Worm (Caenorhabditis elegans) whole organism, L4 larva: Measurements from ENCODE around the gene F42A9.17.
A peak's percentile ranks its signal among the peaks of the same experiment; 100 is the strongest.

Source experiments
- F26F4.8 ChIP-seq: fragments of 200-800 bp; sonication (Bioruptor generic); conservative IDR thresholded peaks from 2 replicates; pipeline ENCODE4 v1.3.6; 2022; ENCODE audit warnings: missing genetic modification characterization, missing compliant biosample characterization
- F49E8.2 ChIP-seq: sonication (generic microtip); optimal IDR thresholded peaks from 2 replicates; lab custom pipeline; 2016; ENCODE audit warnings: missing compliant biosample characterization, mild to moderate bottlenecking, missing genetic modification characterization, borderline replicate concordance
- T20F7.1 ChIP-seq: fragments of 200-800 bp; sonication (Bioruptor generic); optimal IDR thresholded peaks from 2 replicates; lab custom pipeline; 2018; ENCODE audit warnings: mild to moderate bottlenecking, missing genetic modification characterization, missing compliant biosample characterization
- Y48G9A.11 ChIP-seq: fragments of 200-800 bp; sonication (Bioruptor generic); IDR thresholded peaks from 2 replicates; pipeline ENCODE4 v1.3.6; 2022; ENCODE audit warnings: missing genetic modification reagents, missing genetic modification characterization, missing compliant biosample characterization
- ZK546.5 ChIP-seq, 2 experiments: sonication (generic microtip); optimal IDR thresholded peaks; 2 replicates each; lab custom pipeline; 2017; ENCODE audit warnings: missing biosample characterization in 2 of 2, missing genetic modification characterization in 2 of 2
- aha-1 ChIP-seq: fragments of 150-350 bp; peaks from one replicate; lab custom pipeline; 2014; ENCODE audit warnings: missing biosample characterization, missing genetic modification characterization
- arid-1 ChIP-seq: fragments of 200-800 bp; sonication (Bioruptor generic); conservative IDR thresholded peaks from 2 replicates; pipeline ENCODE4 v1.3.6; 2022; ENCODE audit warnings: missing genetic modification reagents, missing genetic modification characterization, missing compliant biosample characterization
- ceh-28 ChIP-seq: fragments of 150-350 bp; optimal IDR thresholded peaks from 2 replicates; lab custom pipeline; 2014; ENCODE audit warnings: missing biosample characterization, missing genetic modification reagents, missing genetic modification characterization
- ceh-44 ChIP-seq: fragments of 200-800 bp; sonication (Bioruptor generic); IDR thresholded peaks from 2 replicates; pipeline ENCODE4 v1.3.6; 2022; ENCODE audit warnings: missing genetic modification reagents, missing genetic modification characterization, missing compliant biosample characterization
- ces-1 ChIP-seq: fragments of 150-350 bp; sonication (generic microtip); optimal IDR thresholded peaks from 4 replicates; lab custom pipeline; 2014; ENCODE audit warnings: missing biosample characterization, missing genetic modification reagents, missing genetic modification characterization
- daf-16 ChIP-seq, 3 experiments: sonication (generic microtip); optimal IDR thresholded peaks; 2 replicates each; lab custom pipeline; 2016 to 2017; ENCODE audit warnings: missing genetic modification characterization in 3 of 3, missing genetic modification reagents in 3 of 3, mild to moderate bottlenecking in 2 of 3, missing compliant biosample characterization in 2 of 3, missing biosample characterization in 1 of 3, moderate library complexity in 1 of 3
- daf-19 ChIP-seq: fragments of 200-800 bp; sonication (Bioruptor generic); conservative IDR thresholded peaks from 2 replicates; pipeline ENCODE4 v1.3.6; 2022; ENCODE audit warnings: missing genetic modification characterization, missing compliant biosample characterization
- dve-1 ChIP-seq: sonication (generic microtip); optimal IDR thresholded peaks from 2 replicates; lab custom pipeline; 2017; ENCODE audit warnings: antibody characterized with exemption, mild to moderate bottlenecking, missing genetic modification characterization, missing compliant biosample characterization; ENCODE audit not compliant: insufficient read depth
- egl-43 ChIP-seq: fragments of 200-800 bp; sonication (Bioruptor generic); IDR thresholded peaks from 2 replicates; pipeline ENCODE4 v1.3.6; 2022; ENCODE audit warnings: missing genetic modification reagents, missing genetic modification characterization, missing compliant biosample characterization
- fos-1 ChIP-seq: fragments of 150-350 bp; optimal IDR thresholded peaks from 2 replicates; lab custom pipeline; 2014; ENCODE audit warnings: missing biosample characterization, missing genetic modification characterization
- hif-1 ChIP-seq, 2 experiments: sonication (generic microtip); optimal IDR thresholded peaks; 2 replicates each; lab custom pipeline; 2016 to 2017; ENCODE audit warnings: missing compliant biosample characterization in 2 of 2, missing genetic modification characterization in 2 of 2, missing genetic modification reagents in 2 of 2, missing genotype in 2 of 2, mild to moderate bottlenecking in 1 of 2
- hlh-11 ChIP-seq: fragments of 200-800 bp; sonication (Bioruptor generic); optimal IDR thresholded peaks from 2 replicates; lab custom pipeline; 2018; ENCODE audit warnings: mild to moderate bottlenecking, missing genetic modification characterization, missing compliant biosample characterization
- hlh-30 ChIP-seq: sonication (generic microtip); optimal IDR thresholded peaks from 2 replicates; lab custom pipeline; 2017; ENCODE audit warnings: antibody characterized with exemption, mild to moderate bottlenecking, missing genetic modification characterization, missing compliant biosample characterization; ENCODE audit not compliant: insufficient read depth
- lin-1 ChIP-seq: fragments of 200-800 bp; sonication (Bioruptor generic); IDR thresholded peaks from 2 replicates; pipeline ENCODE4 v1.3.6; 2022; ENCODE audit warnings: missing genetic modification reagents, missing genetic modification characterization, missing compliant biosample characterization
- lin-15B ChIP-seq: fragments of 150-350 bp; sonication (generic microtip); optimal IDR thresholded peaks from 3 replicates; lab custom pipeline; 2014; ENCODE audit warnings: missing biosample characterization, missing genetic modification characterization
- lin-38 ChIP-seq: fragments of 200-800 bp; sonication (Bioruptor generic); IDR thresholded peaks from 2 replicates; pipeline ENCODE4 v1.3.6; 2022; ENCODE audit warnings: missing genetic modification reagents, missing genetic modification characterization, missing compliant biosample characterization
- madf-5 ChIP-seq, 2 experiments: fragments of 200-800 bp; sonication (Bioruptor generic); IDR thresholded peaks; 2 replicates each; pipeline ENCODE4 v1.3.6; 2022; ENCODE audit warnings: missing compliant biosample characterization in 2 of 2, missing genetic modification characterization in 2 of 2
- mdl-1 ChIP-seq, 2 experiments: fragments of 150-350 bp in 1 of 2; sonication (generic microtip) in 1 of 2; optimal IDR thresholded peaks; 2 replicates each; lab custom pipeline; 2014 to 2017; ENCODE audit warnings: missing biosample characterization in 2 of 2, missing genetic modification characterization in 2 of 2
- mes-2 ChIP-seq: sonication (generic microtip); optimal IDR thresholded peaks from 2 replicates; lab custom pipeline; 2016; ENCODE audit warnings: missing genotype, mild to moderate bottlenecking, missing genetic modification characterization, missing compliant biosample characterization; ENCODE audit not compliant: poor library complexity, severe bottlenecking
- mxl-2 ChIP-seq: fragments of 200-800 bp; sonication (Bioruptor generic); conservative IDR thresholded peaks from 2 replicates; pipeline ENCODE4 v1.3.6; 2022; ENCODE audit warnings: missing genetic modification reagents, missing genetic modification characterization, missing compliant biosample characterization
- mxl-3 ChIP-seq: fragments of 200-800 bp; sonication (Bioruptor generic); optimal IDR thresholded peaks from 2 replicates; lab custom pipeline; 2018; ENCODE audit warnings: mild to moderate bottlenecking, missing genetic modification characterization, missing compliant biosample characterization
- nhr-10 ChIP-seq: fragments of 150-350 bp; optimal IDR thresholded peaks from 2 replicates; lab custom pipeline; 2014; ENCODE audit warnings: missing biosample characterization, missing genetic modification characterization
- nhr-102 ChIP-seq: sonication (generic microtip); optimal IDR thresholded peaks from 2 replicates; lab custom pipeline; 2016; ENCODE audit warnings: mild to moderate bottlenecking, missing genetic modification characterization, moderate library complexity, missing compliant biosample characterization
- nhr-11 ChIP-seq: fragments of 150-350 bp; optimal IDR thresholded peaks from 2 replicates; lab custom pipeline; 2014; ENCODE audit warnings: missing biosample characterization, missing genetic modification characterization
- nhr-237 ChIP-seq: sonication (generic microtip); optimal IDR thresholded peaks from 2 replicates; lab custom pipeline; 2017; ENCODE audit warnings: missing biosample characterization, missing genetic modification characterization
- nhr-28 ChIP-seq: fragments of 150-350 bp; optimal IDR thresholded peaks from 2 replicates; lab custom pipeline; 2014; ENCODE audit warnings: missing biosample characterization, missing genetic modification characterization
- nhr-41 ChIP-seq: fragments of 200-800 bp; sonication (Bioruptor generic); IDR thresholded peaks from 2 replicates; pipeline ENCODE4 v1.3.6; 2022; ENCODE audit warnings: missing genetic modification reagents, missing genetic modification characterization, missing compliant biosample characterization
- nhr-42 ChIP-seq: fragments of 200-800 bp; sonication (Bioruptor generic); IDR thresholded peaks from 2 replicates; pipeline ENCODE4 v1.3.6; 2022; ENCODE audit warnings: missing genetic modification characterization, missing compliant biosample characterization
- nhr-48 ChIP-seq: sonication (generic microtip); optimal IDR thresholded peaks from 2 replicates; lab custom pipeline; 2016; ENCODE audit warnings: mild to moderate bottlenecking, missing genetic modification characterization, missing compliant biosample characterization
- nhr-76 ChIP-seq: fragments of 150-350 bp; optimal IDR thresholded peaks from 2 replicates; lab custom pipeline; 2014; ENCODE audit warnings: missing biosample characterization, missing genetic modification characterization
- nhr-77 ChIP-seq: fragments of 150-350 bp; optimal IDR thresholded peaks from 2 replicates; lab custom pipeline; 2014; ENCODE audit warnings: missing biosample characterization, missing genetic modification characterization
- pqm-1 ChIP-seq: sonication (generic microtip); optimal IDR thresholded peaks from 2 replicates; lab custom pipeline; 2017; ENCODE audit warnings: missing biosample characterization, missing genetic modification characterization
- spr-1 ChIP-seq: sonication (generic microtip); optimal IDR thresholded peaks from 2 replicates; lab custom pipeline; 2016; ENCODE audit warnings: mild to moderate bottlenecking, missing genetic modification characterization, missing compliant biosample characterization
- spr-3 ChIP-seq: fragments of 200-800 bp; sonication (Bioruptor generic); optimal IDR thresholded peaks from 2 replicates; lab custom pipeline; 2018; ENCODE audit warnings: mild to moderate bottlenecking, missing genetic modification characterization, missing compliant biosample characterization
- tra-1 ChIP-seq: fragments of 200-800 bp; sonication (Bioruptor generic); IDR thresholded peaks from 2 replicates; pipeline ENCODE4 v1.3.6; 2022; ENCODE audit warnings: missing genetic modification reagents, missing genetic modification characterization, missing compliant biosample characterization
- zfp-2 ChIP-seq: sonication (generic microtip); optimal IDR thresholded peaks from 2 replicates; lab custom pipeline; 2016; ENCODE audit warnings: mild to moderate bottlenecking, missing genetic modification characterization, missing compliant biosample characterization
- zfp-3 ChIP-seq: fragments of 200-800 bp; sonication (Bioruptor generic); conservative IDR thresholded peaks from 2 replicates; pipeline ENCODE4 v1.3.6; 2022; ENCODE audit warnings: missing genetic modification reagents, missing genetic modification characterization, missing compliant biosample characterization
- zip-11 ChIP-seq: fragments of 200-800 bp; sonication (Bioruptor generic); IDR thresholded peaks from 2 replicates; pipeline ENCODE4 v1.3.6; 2022; ENCODE audit warnings: missing genetic modification characterization, missing compliant biosample characterization
- zip-2 ChIP-seq: fragments of 150-350 bp; optimal IDR thresholded peaks from 2 replicates; lab custom pipeline; 2014; ENCODE audit warnings: missing biosample characterization, missing genetic modification characterization
- ztf-7 ChIP-seq: fragments of 150-350 bp; optimal IDR thresholded peaks from 2 replicates; lab custom pipeline; 2014; ENCODE audit warnings: missing biosample characterization, missing genetic modification characterization

F42A9.17 gene

ce11 chrIV:8585076-8586033 is 26.4 kb downstream of the F42A9.17 start, which contains the start of gene catp-7:
catp-7 (plus strand) TSS chrIV:8585983.
- TF ChIP-seq ztf-7 (tag; lab: Kevin White, UChicago), result no peak
- TF ChIP-seq ceh-44 (GFP tag; lab: Robert Waterston, UW), result no peak
- no peak for TF ChIP-seq F26F4.8 (GFP tag; lab: Robert Waterston, UW)
- no peak for TF ChIP-seq spr-1 (tag; lab: Kevin White, UChicago)
- TF ChIP-seq hlh-11, result peak; percentile 77
- no peak for TF ChIP-seq nhr-41
- no peak for TF ChIP-seq Y48G9A.11 (GFP tag; lab: Robert Waterston, UW)
- 0 out of 2 replicates have a peak, but pooled peaks have one; percentile 6 for TF ChIP-seq tra-1 (GFP tag; lab: Robert Waterston, UW)
- peak; percentile 36 for TF ChIP-seq T20F7.1
- TF ChIP-seq nhr-77 (tag; lab: Kevin White, UChicago), result peak; percentile 1
- no peak for TF ChIP-seq daf-16 (GFP tag; optimal IDR thresholded peaks at IDR 0.05; lab: Kevin White, UChicago)
- peak; percentile 88 for TF ChIP-seq daf-16 (tag; optimal IDR thresholded peaks at IDR 0.05; lab: Kevin White, UChicago)
- peak; percentile 11; the same call in 1 of the 2 replicates for TF ChIP-seq lin-1 (GFP tag; lab: Robert Waterston, UW)
- TF ChIP-seq nhr-48, result peak; percentile 39
- no peak for TF ChIP-seq nhr-42 (GFP tag; lab: Robert Waterston, UW)
- peak; percentile 64 for TF ChIP-seq dve-1 (tag; lab: Kevin White, UChicago)
- no peak for TF ChIP-seq nhr-237
- peak; percentile 65 for TF ChIP-seq pqm-1 (tag; lab: Kevin White, UChicago)
- TF ChIP-seq mxl-2 (GFP tag; lab: Robert Waterston, UW), result no peak
- TF ChIP-seq F49E8.2 (tag; lab: Kevin White, UChicago), result no peak
- no peak for TF ChIP-seq arid-1 (GFP tag; lab: Robert Waterston, UW)
- TF ChIP-seq nhr-28 (tag; lab: Kevin White, UChicago), result peak; percentile 94
- TF ChIP-seq nhr-10, result peak; percentile 74
- no peak for TF ChIP-seq lin-15B (tag; lab: Kevin White, UChicago)
- no peak for TF ChIP-seq zip-11
- TF ChIP-seq hlh-30 (tag; lab: Kevin White, UChicago), result peak; percentile 69
- TF ChIP-seq ces-1 (GFP tag; lab: Kevin White, UChicago), result no peak
- peak in 1 of 2 experiments; percentile 33 for TF ChIP-seq hif-1 (tag; optimal IDR thresholded peaks at IDR 0.05; lab: Kevin White, UChicago)
- no peak for TF ChIP-seq spr-3 (GFP tag; lab: Kevin White, UChicago)
- no peak for TF ChIP-seq madf-5 (GFP tag; IDR thresholded peaks at IDR 0.05; lab: Robert Waterston, UW)
- peak; percentile 3 for TF ChIP-seq mes-2 (tag; lab: Kevin White, UChicago)
- peak; percentile 38 for TF ChIP-seq aha-1 (tag; lab: Kevin White, UChicago)
- no peak for TF ChIP-seq fos-1 (tag; lab: Kevin White, UChicago)
- peak; percentile 58 for TF ChIP-seq nhr-102

ce11 chrIV:8571138-8571537 is 40.6 kb downstream of the F42A9.17 start, which contains the start of gene Y59H11AM.1:
Y59H11AM.1 (plus strand) TSS chrIV:8571438.
- TF ChIP-seq mdl-1 (tag; optimal IDR thresholded peaks at IDR 0.05; lab: Kevin White, UChicago) (no peak), egl-43 (no peak), nhr-11 (tag; lab: Kevin White, UChicago) (no peak), zfp-3 (no peak), daf-19 (no peak), hlh-30 (tag; lab: Kevin White, UChicago) (no peak), ceh-28 (no peak), nhr-76 (no peak), zip-11 (no peak), daf-16 (GFP tag; optimal IDR thresholded peaks at IDR 0.05; lab: Kevin White, UChicago) (no peak), daf-16 (tag; optimal IDR thresholded peaks at IDR 0.05; lab: Kevin White, UChicago) (no peak), F49E8.2 (tag; lab: Kevin White, UChicago) (no peak), pqm-1 (tag; lab: Kevin White, UChicago) (no peak), ZK546.5 (tag; optimal IDR thresholded peaks at IDR 0.05; lab: Kevin White, UChicago) (no peak), mxl-3 (GFP tag; lab: Kevin White, UChicago) (no peak), lin-38 (GFP tag; lab: Robert Waterston, UW) (no peak), zfp-2 (tag; lab: Kevin White, UChicago) (no peak), nhr-77 (tag; lab: Kevin White, UChicago) (no peak), zip-2 (tag; lab: Kevin White, UChicago) (no peak)
